Fruit fly (Drosophila melanogaster) whole organism, embryonic: Measurements from ENCODE around the gene CG9393.

ENCODE experiments used
- ATbp ChIP-seq: fragments of 200-800 bp; sonication (Bioruptor generic); optimal IDR thresholded peaks from 2 replicates; lab custom pipeline; 2017; ENCODE audit warnings: missing biosample characterization, mild to moderate bottlenecking, missing genetic modification characterization, missing genetic modification reagents
- Awh ChIP-seq: fragments of 200-800 bp; sonication (Bioruptor generic); IDR thresholded peaks from 2 replicates; pipeline ENCODE4, ENCODE4 v1.3.6; 2022; ENCODE audit warnings: missing biosample characterization, missing genetic modification characterization
- Blimp-1 ChIP-seq: fragments of 200-800 bp; sonication (Bioruptor generic); optimal IDR thresholded peaks from 3 replicates; lab custom pipeline; 2018; ENCODE audit warnings: missing biosample characterization, missing genetic modification characterization, mild to moderate bottlenecking, moderate library complexity, missing genetic modification reagents
- CG12104 ChIP-seq: fragments of 200-800 bp; sonication (Bioruptor generic); optimal IDR thresholded peaks from 3 replicates; lab custom pipeline; 2016; ENCODE audit warnings: missing biosample characterization, missing genetic modification characterization
- CG12155 ChIP-seq: fragments of 200-800 bp; sonication (Bioruptor generic); optimal IDR thresholded peaks from 3 replicates; lab custom pipeline; 2016; ENCODE audit warnings: missing biosample characterization, missing genetic modification characterization
- CG13123 ChIP-seq: fragments of 200-800 bp; sonication (Bioruptor generic); optimal IDR thresholded peaks from 2 replicates; lab custom pipeline; 2016; ENCODE audit warnings: missing biosample characterization, missing genetic modification characterization
- CG15601 ChIP-seq: fragments of 200-800 bp; sonication (Bioruptor generic); optimal IDR thresholded peaks from 3 replicates; lab custom pipeline; 2019; ENCODE audit warnings: missing biosample characterization, mild to moderate bottlenecking, missing genetic modification characterization, moderate library complexity
- CG16815 ChIP-seq: fragments of 200-800 bp; sonication (Bioruptor generic); optimal IDR thresholded peaks from 3 replicates; lab custom pipeline; 2017; ENCODE audit warnings: missing biosample characterization, mild to moderate bottlenecking, missing genetic modification characterization
- CG2875 ChIP-seq: fragments of 200-800 bp; sonication (Bioruptor generic); optimal IDR thresholded peaks from 2 replicates; lab custom pipeline; 2017; ENCODE audit warnings: missing biosample characterization, mild to moderate bottlenecking, missing genetic modification characterization, missing genetic modification reagents
- CG32532 ChIP-seq: fragments of 200-800 bp; sonication (Bioruptor generic); IDR thresholded peaks from 2 replicates; pipeline ENCODE4 v1.3.6; 2022; ENCODE audit warnings: missing biosample characterization, missing genetic modification characterization
- CG32767 ChIP-seq: fragments of 200-800 bp; sonication (Bioruptor generic); IDR thresholded peaks from 2 replicates; pipeline ENCODE4 v1.3.6; 2022; ENCODE audit warnings: missing biosample characterization, missing genetic modification characterization
- CG3281 ChIP-seq: fragments of 200-800 bp; sonication (Bioruptor generic); optimal IDR thresholded peaks from 3 replicates; lab custom pipeline; 2017; ENCODE audit warnings: missing biosample characterization, mild to moderate bottlenecking, missing genetic modification characterization
- CG3838 ChIP-seq: fragments of 200-800 bp; sonication (Bioruptor generic); optimal IDR thresholded peaks from 3 replicates; lab custom pipeline; 2016; ENCODE audit warnings: missing biosample characterization, missing genetic modification characterization
- CG4282 ChIP-seq: fragments of 200-800 bp; sonication (Bioruptor generic); optimal IDR thresholded peaks from 2 replicates; lab custom pipeline; 2016; ENCODE audit warnings: missing biosample characterization, missing genetic modification characterization
- CG7786 ChIP-seq: fragments of 200-800 bp; sonication (Bioruptor generic); optimal IDR thresholded peaks from 2 replicates; lab custom pipeline; 2016; ENCODE audit warnings: missing biosample characterization, missing genetic modification characterization
- CTCF ChIP-seq: fragments of 200-800 bp; sonication (Bioruptor generic); optimal IDR thresholded peaks from 2 replicates; lab custom pipeline; 2017; ENCODE audit warnings: missing biosample characterization, mild to moderate bottlenecking, missing genetic modification characterization, moderate library complexity
- CkIIα-i1 ChIP-seq: fragments of 200-800 bp; sonication (Bioruptor generic); IDR thresholded peaks from 2 replicates; pipeline ENCODE4 v1.3.6; 2022; ENCODE audit warnings: missing biosample characterization, missing genetic modification characterization
- D19B ChIP-seq: fragments of 200-800 bp; sonication (Bioruptor generic); optimal IDR thresholded peaks from 2 replicates; lab custom pipeline; 2017; ENCODE audit warnings: missing biosample characterization, mild to moderate bottlenecking, missing genetic modification characterization
- Dip3 ChIP-seq: fragments of 200-800 bp; sonication (Bioruptor generic); optimal IDR thresholded peaks from 3 replicates; lab custom pipeline; 2016; ENCODE audit warnings: missing biosample characterization, missing genetic modification characterization
- Hr39 ChIP-seq: fragments of >200 bp; optimal IDR thresholded peaks from 2 replicates; lab custom pipeline; 2017
- Kr ChIP-seq: fragments of 200-800 bp; sonication (Bioruptor generic); optimal IDR thresholded peaks from 2 replicates; lab custom pipeline; 2017; ENCODE audit warnings: missing biosample characterization, mild to moderate bottlenecking, missing genetic modification characterization
- Meics ChIP-seq: fragments of 200-800 bp; sonication (Bioruptor generic); optimal IDR thresholded peaks from 2 replicates; lab custom pipeline; 2017; ENCODE audit warnings: missing biosample characterization, mild to moderate bottlenecking, missing genetic modification characterization
- Neu2 ChIP-seq: fragments of 200-800 bp; sonication (Bioruptor generic); optimal IDR thresholded peaks from 3 replicates; lab custom pipeline; 2016; ENCODE audit warnings: missing biosample characterization, missing genetic modification characterization, borderline replicate concordance
- NfI ChIP-seq: fragments of 200-800 bp; sonication (Bioruptor generic); optimal IDR thresholded peaks from 3 replicates; lab custom pipeline; 2018; ENCODE audit warnings: missing biosample characterization, mild to moderate bottlenecking, missing genetic modification characterization, moderate library complexity
- Oaz ChIP-seq: fragments of 200-800 bp; sonication (Bioruptor generic); IDR thresholded peaks from 2 replicates; pipeline ENCODE4 v1.3.6; 2022; ENCODE audit warnings: missing biosample characterization, missing genetic modification characterization
- Sox102F ChIP-seq: fragments of 200-800 bp; sonication (Bioruptor generic); optimal IDR thresholded peaks from 2 replicates; lab custom pipeline; 2018; ENCODE audit warnings: missing biosample characterization, mild to moderate bottlenecking, missing genetic modification characterization, moderate library complexity
- Ssrp ChIP-seq: fragments of 200-800 bp; sonication (Bioruptor generic); optimal IDR thresholded peaks from 2 replicates; lab custom pipeline; 2018; ENCODE audit warnings: missing biosample characterization, mild to moderate bottlenecking, missing genetic modification characterization, moderate library complexity
- TFAM ChIP-seq: fragments of 200-800 bp; sonication (Bioruptor generic); optimal IDR thresholded peaks from 2 replicates; lab custom pipeline; 2017; ENCODE audit warnings: missing biosample characterization, missing genetic modification characterization, inconsistent platforms
- Usf ChIP-seq: fragments of 200-800 bp; sonication (Bioruptor generic); optimal IDR thresholded peaks from 2 replicates; lab custom pipeline; 2017; ENCODE audit warnings: missing genotype, missing biosample characterization, missing genetic modification characterization
- ara ChIP-seq: fragments of 200-800 bp; sonication (Bioruptor generic); IDR thresholded peaks from 2 replicates; pipeline ENCODE4 v1.3.6; 2022; ENCODE audit warnings: missing biosample characterization, missing genetic modification characterization
- ase ChIP-seq: fragments of 200-800 bp; sonication (Bioruptor generic); IDR thresholded peaks from 3 replicates; pipeline ENCODE4 v1.3.6; 2022; ENCODE audit warnings: missing biosample characterization, missing genetic modification characterization
- az2 ChIP-seq: fragments of 200-800 bp; sonication (Bioruptor generic); optimal IDR thresholded peaks from 3 replicates; lab custom pipeline; 2016; ENCODE audit warnings: missing biosample characterization, missing genetic modification characterization
- bigmax ChIP-seq: fragments of 200-800 bp; sonication (Bioruptor generic); optimal IDR thresholded peaks from 2 replicates; lab custom pipeline; 2018; ENCODE audit warnings: missing biosample characterization, mild to moderate bottlenecking, missing genetic modification characterization
- cg ChIP-seq: fragments of 200-800 bp; sonication (Bioruptor generic); optimal IDR thresholded peaks from 3 replicates; lab custom pipeline; 2019; ENCODE audit warnings: missing biosample characterization, mild to moderate bottlenecking, missing genetic modification characterization, moderate library complexity
- chm ChIP-seq: fragments of 200-800 bp; sonication (Bioruptor generic); IDR thresholded peaks from 2 replicates; pipeline ENCODE4 v1.3.6; 2022; ENCODE audit warnings: missing biosample characterization, missing genetic modification characterization
- ci ChIP-seq: fragments of 200-800 bp; sonication (Bioruptor generic); IDR thresholded peaks from 3 replicates; pipeline ENCODE4 v1.3.6; 2022; ENCODE audit warnings: missing biosample characterization, missing genetic modification characterization
- cwo ChIP-seq: fragments of 200-800 bp; sonication (Bioruptor generic); optimal IDR thresholded peaks from 3 replicates; lab custom pipeline; 2017; ENCODE audit warnings: missing biosample characterization, missing genetic modification characterization, mild to moderate bottlenecking, moderate library complexity, missing genetic modification reagents
- dm ChIP-seq: fragments of 200-800 bp; sonication (Bioruptor generic); optimal IDR thresholded peaks from 3 replicates; lab custom pipeline; 2016; ENCODE audit warnings: missing biosample characterization, missing genetic modification characterization
- dpn ChIP-seq, 2 experiments: fragments of 200-800 bp; sonication (Bioruptor generic); optimal IDR thresholded peaks; 3 replicates each; lab custom pipeline; 2016; ENCODE audit warnings: missing biosample characterization in 2 of 2, missing genetic modification characterization in 2 of 2
- fd64A ChIP-seq: fragments of 200-800 bp; sonication (Bioruptor generic); optimal IDR thresholded peaks from 3 replicates; lab custom pipeline; 2018; ENCODE audit warnings: missing biosample characterization, mild to moderate bottlenecking, missing genetic modification characterization
- gsb ChIP-seq: fragments of 200-800 bp; sonication (Bioruptor generic); IDR thresholded peaks from 2 replicates; pipeline ENCODE4 v1.3.6; 2022; ENCODE audit warnings: missing biosample characterization, missing genetic modification characterization
- gt ChIP-seq: fragments of 200-800 bp; sonication (Bioruptor generic); IDR thresholded peaks from 2 replicates; pipeline ENCODE4 v1.3.6; 2022; ENCODE audit warnings: missing biosample characterization, missing genetic modification characterization
- hth ChIP-seq: fragments of >200 bp; optimal IDR thresholded peaks from 2 replicates; lab custom pipeline; 2017; ENCODE audit warnings: inconsistent platforms
- mam ChIP-seq: fragments of 200-800 bp; sonication (Bioruptor generic); optimal IDR thresholded peaks from 3 replicates; lab custom pipeline; 2016; ENCODE audit warnings: missing biosample characterization, missing genetic modification characterization
- ranshi ChIP-seq: fragments of 200-800 bp; sonication (Bioruptor generic); IDR thresholded peaks from 2 replicates; pipeline ENCODE4 v1.3.6; 2022; ENCODE audit warnings: missing biosample characterization, missing genetic modification characterization
- row ChIP-seq: fragments of 200-800 bp; sonication (Bioruptor generic); IDR thresholded peaks from 3 replicates; pipeline ENCODE4 v1.3.6; 2022; ENCODE audit warnings: missing biosample characterization, missing genetic modification characterization
- sens-2 ChIP-seq: fragments of 200-800 bp; sonication (Bioruptor generic); IDR thresholded peaks from 2 replicates; pipeline ENCODE4 v1.3.6; 2022; ENCODE audit warnings: missing biosample characterization, missing genetic modification characterization
- sqz ChIP-seq: fragments of 200-800 bp; sonication (Bioruptor generic); optimal IDR thresholded peaks from 3 replicates; lab custom pipeline; 2018; ENCODE audit warnings: missing biosample characterization, mild to moderate bottlenecking, missing genetic modification characterization
- ssp ChIP-seq: fragments of 200-800 bp; sonication (Bioruptor generic); IDR thresholded peaks from 2 replicates; pipeline ENCODE4 v1.3.6; 2022; ENCODE audit warnings: missing biosample characterization, missing genetic modification characterization
- ttk ChIP-seq: fragments of 200-800 bp; sonication (Bioruptor generic); IDR thresholded peaks from 2 replicates; pipeline ENCODE4 v2.1.2; 2022; ENCODE audit warnings: missing biosample characterization, missing genetic modification characterization
- wor ChIP-seq: fragments of 200-800 bp; sonication (Bioruptor generic); IDR thresholded peaks from 2 replicates; pipeline ENCODE4 v1.3.6; 2022; ENCODE audit warnings: missing biosample characterization, missing genetic modification characterization
- yki ChIP-seq: fragments of >200 bp; optimal IDR thresholded peaks from 3 replicates; lab custom pipeline; 2018
- zf30C ChIP-seq: fragments of 200-800 bp; sonication (Bioruptor generic); optimal IDR thresholded peaks from 3 replicates; lab custom pipeline; 2018; ENCODE audit warnings: missing biosample characterization, mild to moderate bottlenecking, missing genetic modification characterization

The CG9393 gene

DNA sequence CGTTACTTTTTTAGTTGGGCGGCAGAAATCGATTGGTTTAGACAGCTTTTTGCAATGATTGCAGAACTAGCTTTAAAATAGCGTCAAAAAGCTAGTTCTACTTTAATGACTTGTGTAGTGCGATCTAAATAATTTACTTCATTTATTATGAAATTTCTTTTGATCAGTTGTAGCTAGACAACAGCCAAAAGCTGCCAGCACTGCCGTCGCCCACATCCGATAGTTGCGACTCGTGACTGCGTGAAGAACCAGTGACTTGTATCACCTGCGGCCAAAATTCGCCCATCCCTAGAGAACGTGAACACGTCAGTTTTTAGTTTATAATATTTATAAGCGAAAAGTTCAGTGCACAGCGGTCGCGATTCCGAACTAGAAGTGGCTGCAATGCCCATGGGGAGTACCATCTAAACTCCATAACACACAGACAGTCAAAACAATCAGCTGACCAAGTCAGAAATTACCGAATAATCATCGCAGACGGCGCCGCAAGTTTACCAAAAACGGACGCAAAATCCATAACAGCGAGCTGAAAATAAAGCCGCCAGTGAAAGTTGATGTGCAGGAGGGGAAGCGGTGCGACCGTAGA is 23.3 kb upstream of the CG9393 start, which contains the start of gene P58IPK (continued):
- 0 out of 2 replicates have a peak, but pooled peaks have one; percentile 44 for TF ChIP-seq ttk (GFP tag; lab: Robert Waterston, UW)
- no peak for TF ChIP-seq yki
- peak; percentile 52 for TF ChIP-seq CG3838 (GFP tag; lab: Kevin White, UChicago)
- TF ChIP-seq ATbp: no peak
- TF ChIP-seq CG7786: peak; percentile 76
- TF ChIP-seq CG16815 (GFP tag; lab: Kevin White, UChicago): peak; percentile 22
- peak; percentile 93 for TF ChIP-seq row (GFP tag; lab: Robert Waterston, UW)
- TF ChIP-seq hth: no peak
- TF ChIP-seq dpn (GFP tag; optimal IDR thresholded peaks at IDR 0.05; lab: Kevin White, UChicago): peak; percentile 75 to 79
- TF ChIP-seq sens-2 (GFP tag; lab: Robert Waterston, UW): no peak
- TF ChIP-seq CG12155 (GFP tag; lab: Kevin White, UChicago): peak; percentile 78
- TF ChIP-seq CG4282 (GFP tag; lab: Kevin White, UChicago): peak; percentile 0
- peak; percentile 59 for TF ChIP-seq ranshi
- no peak for TF ChIP-seq CG12104 (GFP tag; lab: Kevin White, UChicago)
- TF ChIP-seq chm (GFP tag; lab: Robert Waterston, UW): no peak; the same call in 1 of the 2 replicates
- no peak for TF ChIP-seq Kr (GFP tag; lab: Kevin White, UChicago)
- TF ChIP-seq Dip3 (GFP tag; lab: Kevin White, UChicago): peak; percentile 68
- TF ChIP-seq CG13123 (GFP tag; lab: Kevin White, UChicago): peak; percentile 12
- peak; percentile 31 for TF ChIP-seq CG3281 (GFP tag; lab: Kevin White, UChicago)
- TF ChIP-seq CG32767 (GFP tag; lab: Robert Waterston, UW): no peak
- no peak for TF ChIP-seq wor
- no peak for TF ChIP-seq cg (GFP tag; lab: Kevin White, UChicago)
- TF ChIP-seq NfI (GFP tag; lab: Kevin White, UChicago): peak; percentile 65
- peak; percentile 76 for TF ChIP-seq ssp (GFP tag; lab: Robert Waterston, UW)
- no peak for TF ChIP-seq TFAM (GFP tag; lab: Kevin White, UChicago)
- TF ChIP-seq ase: 0 out of 3 replicates have a peak, but pooled peaks have one; percentile 11
- no peak for TF ChIP-seq Sox102F (GFP tag; lab: Kevin White, UChicago)
- no peak for TF ChIP-seq gsb
- TF ChIP-seq Ssrp (tag; lab: Kevin White, UChicago): peak; percentile 38
- TF ChIP-seq Blimp-1 (GFP tag; lab: Kevin White, UChicago): peak; percentile 49
- TF ChIP-seq sqz (GFP tag; lab: Kevin White, UChicago): no peak
- no peak for TF ChIP-seq zf30C (GFP tag; lab: Kevin White, UChicago)
- peak; percentile 17 for TF ChIP-seq Usf (GFP tag; lab: Kevin White, UChicago)
- TF ChIP-seq gt (GFP tag; lab: Robert Waterston, UW): no peak
- no peak for TF ChIP-seq Awh
- TF ChIP-seq Neu2 (GFP tag; lab: Kevin White, UChicago): no peak
- peak; percentile 76 for TF ChIP-seq CG32532 (GFP tag; lab: Robert Waterston, UW)
- TF ChIP-seq CTCF: no peak
- peak; percentile 64 for TF ChIP-seq az2 (GFP tag; lab: Kevin White, UChicago)
- TF ChIP-seq Oaz: no peak
- peak; percentile 85 for TF ChIP-seq mam
- TF ChIP-seq ci (GFP tag; lab: Robert Waterston, UW): peak; percentile 66; the same call in 2 of the 3 replicates
- peak; percentile 68 for TF ChIP-seq dm
- no peak for TF ChIP-seq D19B (GFP tag; lab: Kevin White, UChicago)
- no peak for TF ChIP-seq CkIIα-i1 (GFP tag; lab: Robert Waterston, UW)
- TF ChIP-seq bigmax: no peak
- no peak for TF ChIP-seq CG2875 (GFP tag; lab: Kevin White, UChicago)
- no peak for TF ChIP-seq ara (GFP tag; lab: Robert Waterston, UW)
- no peak for TF ChIP-seq Hr39
- no peak for TF ChIP-seq fd64A (GFP tag; lab: Kevin White, UChicago)
- no peak for TF ChIP-seq cwo
- peak; percentile 46 for TF ChIP-seq CG15601 (tag; lab: Kevin White, UChicago)
- peak; percentile 56 for TF ChIP-seq Meics
